Fruit fly (Drosophila melanogaster) whole organism, prepupa: ENCODE data around the gene Hr38.

ENCODE experiments used
- CG11902 ChIP-seq: fragments of 200-800 bp; sonication (Bioruptor generic); optimal IDR thresholded peaks from 3 replicates; lab custom pipeline; 2016; ENCODE audit warnings: missing biosample characterization, missing genetic modification characterization
- CG6276 ChIP-seq: fragments of 200-800 bp; sonication (Bioruptor generic); optimal IDR thresholded peaks from 2 replicates; lab custom pipeline; 2017; ENCODE audit warnings: missing biosample characterization, mild to moderate bottlenecking, missing genetic modification characterization
- Eip78C ChIP-seq: fragments of 200-800 bp; sonication (Bioruptor generic); peaks from one replicate; lab custom pipeline; 2016; ENCODE audit warnings: missing biosample characterization, missing genetic modification characterization
- Ets21C ChIP-seq: fragments of 200-800 bp; sonication (Bioruptor generic); optimal IDR thresholded peaks from 3 replicates; lab custom pipeline; 2016; ENCODE audit warnings: missing biosample characterization, missing genetic modification characterization
- fd59A ChIP-seq: fragments of 200-800 bp; sonication (Bioruptor generic); optimal IDR thresholded peaks from 2 replicates; lab custom pipeline; 2017; ENCODE audit warnings: missing biosample characterization, mild to moderate bottlenecking, missing genetic modification characterization, missing genetic modification reagents

DNA sequence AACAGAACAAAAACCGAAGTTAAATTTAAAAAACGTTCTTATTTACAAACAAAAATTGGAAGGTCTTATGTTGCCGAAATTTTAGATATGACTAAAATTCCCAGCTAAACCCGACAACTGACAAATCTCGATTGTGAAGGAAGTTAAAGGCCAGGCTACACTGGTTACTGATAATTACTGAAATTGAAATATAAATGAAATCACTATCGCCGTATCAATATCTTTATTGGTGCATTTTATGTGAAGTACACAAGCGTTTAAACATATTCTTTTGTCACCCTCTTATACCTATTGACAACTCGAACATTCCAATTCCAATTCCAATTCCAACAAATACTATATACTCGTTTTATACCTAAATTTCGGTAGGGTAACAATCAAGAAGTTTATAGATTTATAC is 71.2 kb downstream of the Hr38 start, which contains the start of gene CG17470:
- no peak for TF ChIP-seq CG6276 (GFP tag; lab: Kevin White, UChicago)
- no peak for TF ChIP-seq Eip78C (GFP tag; lab: Kevin White, UChicago)
- no peak for TF ChIP-seq Ets21C (GFP tag; lab: Kevin White, UChicago)
- TF ChIP-seq CG11902 (GFP tag; lab: Kevin White, UChicago), result no peak
- no peak for TF ChIP-seq fd59A (GFP tag; lab: Kevin White, UChicago)
